Worm (Caenorhabditis elegans) whole organism, young adult: Measurements from ENCODE around the gene bgal-1.

Experiments used
- lin-35 ChIP-seq, 3 experiments: fragments of 150-350 bp in 2 of 3; sonication (generic microtip) in 1 of 3; optimal IDR thresholded peaks; 2 replicates each; lab custom pipeline; 2014 to 2018; ENCODE audit warnings: missing biosample characterization in 3 of 3, missing genetic modification characterization in 3 of 3, missing genetic modification reagents in 3 of 3
- ztf-18 ChIP-seq: sonication (generic microtip); optimal IDR thresholded peaks from 2 replicates; lab custom pipeline; 2016; ENCODE audit warnings: missing genotype, mild to moderate bottlenecking, missing genetic modification characterization, missing compliant biosample characterization

DNA sequence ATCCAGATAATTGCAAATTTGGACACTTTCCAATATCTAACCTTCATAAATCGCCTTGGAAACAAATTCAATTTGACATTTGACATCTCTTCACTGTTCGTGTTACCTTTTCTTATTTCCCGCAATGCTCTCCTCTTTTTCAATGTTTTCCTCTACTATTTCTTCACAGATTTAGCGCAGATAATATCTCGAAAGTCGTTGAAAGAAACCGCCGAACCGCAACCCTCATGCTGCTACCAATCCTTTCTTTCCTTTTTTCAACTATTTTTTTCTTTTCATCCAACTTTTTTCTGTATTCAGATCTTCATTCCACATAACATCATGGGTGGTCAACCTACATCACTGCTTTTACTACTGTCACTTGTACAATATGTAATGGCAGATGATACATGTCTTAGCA is 8.5 kb upstream of the bgal-1 start, which contains the start of gene T19B10.5:
- TF ChIP-seq lin-35 (GFP tag; optimal IDR thresholded peaks at IDR 0.05; lab: Kevin White, UChicago) (no peak), ztf-18 (tag; lab: Kevin White, UChicago) (no peak)
